Worm (Caenorhabditis elegans) whole organism, early embryonic: ENCODE measurements around the gene ZC116.1.

Experiments used
- B0310.2 ChIP-seq: sonication (generic microtip); optimal IDR thresholded peaks from 2 replicates; lab custom pipeline; 2016; ENCODE audit warnings: mild to moderate bottlenecking, missing genetic modification characterization, missing compliant biosample characterization
- F13C5.2 ChIP-seq: sonication (generic microtip); optimal IDR thresholded peaks from 2 replicates; lab custom pipeline; 2017; ENCODE audit warnings: mild to moderate bottlenecking, missing genetic modification characterization, inconsistent platforms, missing compliant biosample characterization
- ama-1 ChIP-seq: fragments of 150-350 bp; optimal IDR thresholded peaks from 2 replicates; lab custom pipeline; 2014
- ceh-13 ChIP-seq: fragments of 200-800 bp; sonication (Bioruptor generic); optimal IDR thresholded peaks from 2 replicates; lab custom pipeline; 2018; ENCODE audit warnings: mild to moderate bottlenecking, missing genetic modification characterization, missing compliant biosample characterization
- ceh-36 ChIP-seq: sonication (generic microtip); optimal IDR thresholded peaks from 2 replicates; lab custom pipeline; 2016; ENCODE audit warnings: missing genetic modification characterization, inconsistent platforms, missing compliant biosample characterization
- ets-7 ChIP-seq: sonication (generic microtip); optimal IDR thresholded peaks from 2 replicates; lab custom pipeline; 2016; ENCODE audit warnings: missing genotype, missing genetic modification characterization, missing compliant biosample characterization
- flt-1 ChIP-seq: fragments of 200-800 bp; sonication (Bioruptor generic); IDR thresholded peaks from 2 replicates; pipeline ENCODE4 v1.3.6; 2022; ENCODE audit warnings: missing genetic modification characterization, missing compliant biosample characterization
- hmbx-1 ChIP-seq: sonication (generic microtip); optimal IDR thresholded peaks from 2 replicates; lab custom pipeline; 2016; ENCODE audit warnings: mild to moderate bottlenecking, missing genetic modification characterization, missing compliant biosample characterization
- hmg-4 ChIP-seq: fragments of 200-800 bp; sonication (Bioruptor generic); optimal IDR thresholded peaks from 2 replicates; lab custom pipeline; 2018; ENCODE audit warnings: mild to moderate bottlenecking, missing genetic modification characterization, missing compliant biosample characterization
- hnd-1 ChIP-seq: sonication (generic microtip); optimal IDR thresholded peaks from 2 replicates; lab custom pipeline; 2016; ENCODE audit warnings: missing genetic modification characterization, missing compliant biosample characterization
- scrt-1 ChIP-seq: fragments of 200-800 bp; sonication (Bioruptor generic); IDR thresholded peaks from 2 replicates; pipeline ENCODE4 v1.3.6; 2022; ENCODE audit warnings: missing genetic modification characterization, missing compliant biosample characterization
- sea-1 ChIP-seq: fragments of 200-800 bp; sonication (Bioruptor generic); conservative IDR thresholded peaks from 2 replicates; pipeline ENCODE4 v1.3.6; 2022; ENCODE audit warnings: missing genetic modification characterization, missing compliant biosample characterization
- tbx-37 ChIP-seq: fragments of 200-800 bp; sonication (Bioruptor generic); conservative IDR thresholded peaks from 2 replicates; pipeline ENCODE4 v1.3.6; 2022; ENCODE audit warnings: missing genetic modification reagents, missing genetic modification characterization, missing compliant biosample characterization
- tra-4 ChIP-seq: sonication (generic microtip); optimal IDR thresholded peaks from 2 replicates; lab custom pipeline; 2017; ENCODE audit warnings: missing genetic modification characterization, missing compliant biosample characterization

DNA sequence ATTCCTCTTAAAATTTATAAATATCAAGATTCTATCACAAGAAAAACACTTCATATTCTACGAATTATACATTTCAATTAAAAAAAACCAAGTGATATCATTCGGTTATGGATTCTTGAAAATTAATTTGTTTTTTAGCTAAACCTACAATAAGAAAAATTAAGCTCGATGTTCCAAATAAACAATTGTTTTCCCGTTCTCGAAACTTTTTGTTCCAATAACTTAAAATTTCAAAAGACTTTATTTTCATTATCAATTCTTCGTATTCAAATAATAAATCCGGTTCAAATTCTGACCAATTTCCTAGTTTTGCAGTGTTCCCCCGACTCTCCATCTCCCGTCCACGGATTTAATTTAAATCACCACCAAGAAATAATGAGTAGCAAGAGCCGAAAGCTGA lies 30.3 kb upstream of the ZC116.1 start, which contains the start of gene E02A10.3:
- TF ChIP-seq tra-4 (tag; lab: Kevin White, UChicago): no peak
- TF ChIP-seq ama-1 (lab: Kevin White, UChicago): no peak
- TF ChIP-seq B0310.2 (tag; lab: Kevin White, UChicago): no peak
- no peak for TF ChIP-seq F13C5.2 (tag; lab: Kevin White, UChicago)
- no peak for TF ChIP-seq sea-1 (GFP tag; lab: Robert Waterston, UW)
- TF ChIP-seq ets-7: no peak
- no peak for TF ChIP-seq hmg-4
- no peak for TF ChIP-seq hmbx-1
- TF ChIP-seq ceh-36 (tag; lab: Kevin White, UChicago): no peak
- TF ChIP-seq flt-1 (GFP tag; lab: Robert Waterston, UW): no peak
- TF ChIP-seq scrt-1 (GFP tag; lab: Robert Waterston, UW): no peak
- no peak for TF ChIP-seq tbx-37 (GFP tag; lab: Robert Waterston, UW)
- no peak for TF ChIP-seq hnd-1
- no peak for TF ChIP-seq ceh-13
